Worm (Caenorhabditis elegans): Measurements from ENCODE around the gene agr-1.

The agr-1 gene

DNA sequence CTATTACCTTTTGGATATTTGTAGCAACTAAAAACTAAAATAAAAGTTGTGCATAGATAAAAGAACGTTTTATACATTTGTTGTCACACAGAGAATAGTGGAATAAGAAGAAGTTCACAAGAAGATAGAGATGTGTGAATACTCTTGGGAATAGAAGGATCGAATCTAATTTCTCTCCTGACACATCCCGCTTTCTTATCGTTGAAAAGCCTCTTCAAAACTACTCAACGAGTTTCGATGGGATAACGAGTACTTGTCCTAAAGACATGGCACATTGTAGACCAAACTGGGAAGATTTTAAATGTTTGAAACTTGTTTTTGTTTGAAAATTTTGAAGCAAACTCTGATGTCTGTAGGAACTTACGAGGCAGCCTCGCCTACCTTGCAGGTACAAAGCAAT lies 2.5 kb downstream of the agr-1 start:
- TF ChIP-seq fkh-10 (GFP tag; optimal IDR thresholded peaks at IDR 0.05) (peak; percentile 55), madf-5 (GFP tag; IDR thresholded peaks at IDR 0.05) (no peak), aha-1 (tag) (peak; percentile 3), nhr-102 (tag; optimal IDR thresholded peaks at IDR 0.05) (no peak), ZK546.5 (tag; optimal IDR thresholded peaks at IDR 0.05) (no peak), ztf-7 (tag; optimal IDR thresholded peaks at IDR 0.05) (no peak), ztf-11 (tag; optimal IDR thresholded peaks at IDR 0.05) (no peak)

DNA sequence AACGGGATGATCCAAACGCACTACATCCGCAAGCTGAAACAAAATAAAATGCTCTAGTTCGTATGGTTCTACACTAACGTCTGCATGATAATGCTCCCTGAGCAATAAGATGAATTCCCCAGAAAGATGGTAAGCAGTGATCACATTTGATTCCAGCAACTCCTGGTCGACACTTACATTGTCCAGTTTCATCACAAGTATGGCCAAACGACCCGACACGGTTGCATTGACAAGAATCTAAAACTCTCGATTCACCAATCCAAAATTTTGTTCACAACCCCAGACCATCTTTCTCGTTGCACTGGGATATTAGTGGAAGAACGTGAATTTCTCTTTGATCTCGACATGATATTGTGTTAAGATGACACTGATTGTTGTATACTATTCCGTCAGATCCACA lies 4.9 kb downstream of the agr-1 start:
- TF ChIP-seq lin-15B (tag; optimal IDR thresholded peaks at IDR 0.05): no peak
- peak in 1 of 2 experiments; percentile 95 for TF ChIP-seq unc-62 (GFP tag; optimal IDR thresholded peaks at IDR 0.05 in 1 of 2)
- no peak for TF ChIP-seq unc-62 (tag; optimal IDR thresholded peaks at IDR 0.05)
- no peak for TF ChIP-seq snpc-1.2 (GFP tag; IDR thresholded peaks at IDR 0.05)

DNA sequence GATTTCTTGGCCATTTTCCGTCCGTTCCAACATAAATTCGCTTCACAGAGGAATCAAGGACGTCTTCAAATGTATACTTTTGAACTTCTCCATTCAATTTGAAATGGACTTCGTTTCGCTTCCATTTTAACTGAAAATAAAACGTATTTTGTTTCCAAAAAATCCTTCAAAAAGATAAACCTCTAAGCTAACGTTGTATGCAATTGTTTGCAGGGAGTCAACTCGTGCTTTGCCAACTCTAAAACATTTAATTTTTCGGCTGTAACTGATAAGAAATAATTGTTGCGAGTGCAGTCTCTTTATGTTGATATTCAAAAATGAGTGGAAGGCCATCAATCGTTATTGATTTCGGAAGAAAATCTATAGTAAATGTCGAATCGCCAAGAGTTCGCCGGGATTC lies 7.0 kb downstream of the agr-1 start, which contains the start of gene F41G3.18:
F41G3.18 (plus strand) TSS at position 301 of the 400 bp plus-strand sequence.
- TF ChIP-seq set-16 (GFP tag; IDR thresholded peaks at IDR 0.05) (no peak), ama-1 (optimal IDR thresholded peaks at IDR 0.05) (no peak), mdt-29 (GFP tag; IDR thresholded peaks at IDR 0.05) (no peak), lim-7 (GFP tag; IDR thresholded peaks at IDR 0.05) (no peak), nhr-237 (tag; optimal IDR thresholded peaks at IDR 0.05) (no peak), D1046.2 (GFP tag; IDR thresholded peaks at IDR 0.05) (no peak), dmd-6 (GFP tag; IDR thresholded peaks at IDR 0.05) (0 out of 2 replicates have a peak, but pooled peaks have one; percentile 6), F44E2.7 (GFP tag; IDR thresholded peaks at IDR 0.05) (no peak), pqm-1 (tag; optimal IDR thresholded peaks at IDR 0.05) (peak; percentile 42)

DNA sequence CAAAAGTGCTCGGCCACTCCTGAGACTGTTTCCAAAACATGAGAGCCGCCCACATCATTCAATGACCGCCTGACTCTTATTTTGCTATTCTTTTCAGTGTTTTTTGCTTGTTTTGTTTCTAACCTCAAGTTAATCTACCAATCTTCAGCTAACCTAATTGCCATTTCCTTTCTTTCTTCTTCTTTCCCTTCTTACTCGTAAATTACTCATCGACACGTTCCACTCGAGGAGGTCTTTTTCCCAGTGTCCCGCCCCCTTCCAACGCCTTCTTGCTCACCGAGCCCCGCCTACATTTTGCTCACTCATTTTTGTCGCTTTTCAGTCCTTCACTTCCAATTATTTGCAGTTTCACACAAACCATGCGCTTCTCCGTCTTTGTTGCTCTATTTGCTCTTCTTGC lies 10.2 kb downstream of the agr-1 start, which contains the start of gene nlp-50:
nlp-50 (plus strand) TSS at position 301 of the 400 bp plus-strand sequence.
- TF ChIP-seq ceh-82 (tag; optimal IDR thresholded peaks at IDR 0.05) (no peak), ceh-44 (GFP tag; IDR thresholded peaks at IDR 0.05) (no peak), unc-39 (tag; optimal IDR thresholded peaks at IDR 0.05) (no peak), nhr-10 (tag; optimal IDR thresholded peaks at IDR 0.05) (no peak), saeg-2 (GFP tag; IDR thresholded peaks at IDR 0.05) (no peak), mep-1 (tag; optimal IDR thresholded peaks at IDR 0.05) (no peak), egl-27 (tag; optimal IDR thresholded peaks at IDR 0.05) (no peak), ceh-20 (GFP tag; IDR thresholded peaks at IDR 0.05) (no peak), F44E2.7 (GFP tag; IDR thresholded peaks at IDR 0.05) (no peak), lir-3 (tag; optimal IDR thresholded peaks at IDR 0.05) (no peak), sdz-12 (GFP tag; optimal IDR thresholded peaks at IDR 0.05) (no peak), aha-1 (tag) (no peak), dmd-6 (GFP tag; IDR thresholded peaks at IDR 0.05) (no peak), snpc-1.2 (GFP tag; IDR thresholded peaks at IDR 0.05) (no peak), T20F7.1 (GFP tag; optimal IDR thresholded peaks at IDR 0.05) (no peak), nhr-42 (GFP tag; IDR thresholded peaks at IDR 0.05) (no peak)

DNA sequence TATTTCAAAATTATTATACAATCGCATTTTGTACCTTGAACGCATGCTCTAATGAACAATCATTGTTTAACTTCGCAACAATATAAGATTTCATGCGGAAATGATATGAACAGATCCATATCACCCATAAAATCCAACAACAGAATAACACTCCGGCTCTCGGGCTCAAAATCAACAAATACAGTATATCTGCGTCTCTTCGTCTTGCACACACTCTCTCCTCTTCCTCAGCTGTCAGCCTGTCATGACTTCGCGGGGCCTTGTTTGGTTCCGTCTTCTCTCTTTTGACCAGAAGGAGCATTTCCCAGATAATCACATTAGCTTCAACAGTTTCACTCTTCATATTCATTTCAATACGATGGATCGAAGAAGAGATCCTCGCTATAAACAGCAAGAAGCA lies 18.7 kb downstream of the agr-1 start, which contains the start of gene F41G3.3:
F41G3.3 (plus strand) TSS at position 301 of the 400 bp plus-strand sequence.
- TF ChIP-seq duxl-1 (tag; optimal IDR thresholded peaks at IDR 0.05; ENCODE audit: poor library complexity) (no peak), unc-62 (GFP tag; optimal IDR thresholded peaks at IDR 0.05 in 1 of 2) (no peak), unc-62 (tag; optimal IDR thresholded peaks at IDR 0.05) (no peak), ZK337.2 (GFP tag; IDR thresholded peaks at IDR 0.05) (no peak), jun-1 (tag; optimal IDR thresholded peaks at IDR 0.05) (no peak), set-16 (GFP tag; IDR thresholded peaks at IDR 0.05) (no peak), F37D6.2 (tag; optimal IDR thresholded peaks at IDR 0.05) (no peak), nhr-48 (tag; optimal IDR thresholded peaks at IDR 0.05) (no peak), madf-9 (GFP tag; conservative IDR thresholded peaks at IDR 0.05) (no peak), dmd-9 (GFP tag; IDR thresholded peaks at IDR 0.05) (no peak)
